Fruit fly (Drosophila melanogaster): ENCODE measurements around the gene CG5895.
A peak's percentile ranks its signal among the peaks of the same experiment; 100 is the strongest.

The CG5895 gene

dm6 chr3L:15999358-16000005, 35.8 kb upstream of the CG5895 start (continued):
- no peak for TF ChIP-seq Hand (GFP tag; optimal IDR thresholded peaks at IDR 0.05)
- peak; percentile 52 for TF ChIP-seq BtbVII (GFP tag; optimal IDR thresholded peaks at IDR 0.05)
- no peak for TF ChIP-seq CG7786 (GFP tag; optimal IDR thresholded peaks at IDR 0.05)
- no peak for TF ChIP-seq CG2202 (tag; optimal IDR thresholded peaks at IDR 0.05)
- no peak for TF ChIP-seq wek (GFP tag; optimal IDR thresholded peaks at IDR 0.05)
- TF ChIP-seq HLH54F (GFP tag; optimal IDR thresholded peaks at IDR 0.05) = peak; percentile 24
- no peak for TF ChIP-seq jigr1 (GFP tag; IDR thresholded peaks at IDR 0.05)
- TF ChIP-seq Blimp-1 (GFP tag; optimal IDR thresholded peaks at IDR 0.05) = no peak
- TF ChIP-seq CG10654 (GFP tag; optimal IDR thresholded peaks at IDR 0.05) = peak; percentile 9
- TF ChIP-seq grn (GFP tag; optimal IDR thresholded peaks at IDR 0.05) = peak; percentile 48
- TF ChIP-seq C15 (GFP tag; IDR thresholded peaks at IDR 0.05) = 0 out of 3 replicates have a peak, but pooled peaks have one; percentile 51
- no peak for TF ChIP-seq Dref (GFP tag; IDR thresholded peaks at IDR 0.05)
- TF ChIP-seq btn (GFP tag; optimal IDR thresholded peaks at IDR 0.05) = no peak
- peak; percentile 1 for TF ChIP-seq psq (GFP tag; optimal IDR thresholded peaks at IDR 0.05)
- TF ChIP-seq ara (GFP tag; IDR thresholded peaks at IDR 0.05) = 0 out of 2 replicates have a peak, but pooled peaks have one; percentile 15
- no peak for TF ChIP-seq Lpt (GFP tag; optimal IDR thresholded peaks at IDR 0.05)
- TF ChIP-seq sd (tag; optimal IDR thresholded peaks at IDR 0.05) = peak; percentile 92
- no peak for TF ChIP-seq CG8765 (GFP tag; IDR thresholded peaks at IDR 0.05)
- peak; percentile 59 for TF ChIP-seq unpg (GFP tag; optimal IDR thresholded peaks at IDR 0.05)
- TF ChIP-seq Sin3A (optimal IDR thresholded peaks at IDR 0.05) = no peak
- TF ChIP-seq pros (GFP tag; optimal IDR thresholded peaks at IDR 0.05) = peak; percentile 47
- no peak for TF ChIP-seq aop (GFP tag; IDR thresholded peaks at IDR 0.05)
- no peak for TF ChIP-seq zfh1 (GFP tag; IDR thresholded peaks at IDR 0.05)
- TF ChIP-seq dysf (GFP tag; IDR thresholded peaks at IDR 0.05) = peak; percentile 65; the same call in 1 of the 3 replicates
- peak; percentile 29 for TF ChIP-seq tio (GFP tag; optimal IDR thresholded peaks at IDR 0.05)
- TF ChIP-seq hbn (GFP tag; IDR thresholded peaks at IDR 0.05; ENCODE audit: partially characterized antibody) = no peak
- no peak for TF ChIP-seq CG4617 (GFP tag; optimal IDR thresholded peaks at IDR 0.05; ENCODE audit: borderline replicate concordance)
- TF ChIP-seq Hr51 (GFP tag; optimal IDR thresholded peaks at IDR 0.05) = peak; percentile 49 to 65
- TF ChIP-seq CG1529 (GFP tag; optimal IDR thresholded peaks at IDR 0.05) = no peak
- 0 out of 2 replicates have a peak, but pooled peaks have one; percentile 10 for TF ChIP-seq H2.0 (GFP tag; IDR thresholded peaks at IDR 0.05)
- TF ChIP-seq CG14860 (GFP tag; IDR thresholded peaks at IDR 0.05; ENCODE audit: partially characterized antibody) = no peak
- TF ChIP-seq pb (GFP tag; optimal IDR thresholded peaks at IDR 0.05) = no peak
- no peak for TF ChIP-seq Tbp (GFP tag; optimal IDR thresholded peaks at IDR 0.05)
- peak; percentile 51 for TF ChIP-seq CG15514 (GFP tag; optimal IDR thresholded peaks at IDR 0.05)
- no peak for TF ChIP-seq sima (GFP tag; optimal IDR thresholded peaks at IDR 0.05)
- no peak for TF ChIP-seq Eip74EF (GFP tag; optimal IDR thresholded peaks at IDR 0.05)
- peak; percentile 36; the same call in 1 of the 2 replicates for TF ChIP-seq Adf1 (GFP tag; IDR thresholded peaks at IDR 0.05)
- TF ChIP-seq nom (GFP tag; optimal IDR thresholded peaks at IDR 0.05) = no peak
- peak; percentile 48 for TF ChIP-seq CG8388 (GFP tag; optimal IDR thresholded peaks at IDR 0.05)
- peak; percentile 67 for TF ChIP-seq sob (GFP tag; IDR thresholded peaks at IDR 0.05)
- no peak for TF ChIP-seq jumu (GFP tag; optimal IDR thresholded peaks at IDR 0.05)
- TF ChIP-seq Ssrp (tag; optimal IDR thresholded peaks at IDR 0.05) = no peak
- no peak for TF ChIP-seq hkb (optimal IDR thresholded peaks at IDR 0.05)
- TF ChIP-seq hkb (GFP tag; IDR thresholded peaks at IDR 0.05) = peak; percentile 49
- TF ChIP-seq vnd (GFP tag; IDR thresholded peaks at IDR 0.05; ENCODE audit: partially characterized antibody) = no peak
- no peak for TF ChIP-seq croc (GFP tag; conservative IDR thresholded peaks at IDR 0.05)
- no peak for TF ChIP-seq Trl (optimal IDR thresholded peaks at IDR 0.05)
- no peak for TF ChIP-seq Trl (GFP tag; optimal IDR thresholded peaks at IDR 0.05)
- peak; percentile 28 for TF ChIP-seq CG12219 (GFP tag; optimal IDR thresholded peaks at IDR 0.05)
- no peak for TF ChIP-seq en (GFP tag; optimal IDR thresholded peaks at IDR 0.05)
- no peak for TF ChIP-seq Neu2 (GFP tag; optimal IDR thresholded peaks at IDR 0.05; ENCODE audit: borderline replicate concordance)
